Worm (Caenorhabditis elegans): Measurements from ENCODE around the gene F31D4.8.

The F31D4.8 gene

ce11 chrV:20824962-20825609 is 43.1 kb downstream of the F31D4.8 start, which contains the start of the genes gcy-22 and grl-14:
TSS of gene gcy-22 (minus strand) at chrV:20825062.
TSS of gene grl-14 (plus strand) at chrV:20825559.
- TF ChIP-seq F13H6.1 (tag; optimal IDR thresholded peaks at IDR 0.05) (no peak), elt-2 (tag; optimal IDR thresholded peaks at IDR 0.05) (no peak), ama-1 (optimal IDR thresholded peaks at IDR 0.05) (no peak), hlh-8 (tag; optimal IDR thresholded peaks at IDR 0.05) (no peak), unc-55 (GFP tag; optimal IDR thresholded peaks at IDR 0.05) (no peak), unc-86 (tag; optimal IDR thresholded peaks at IDR 0.05) (no peak), odd-2 (tag; optimal IDR thresholded peaks at IDR 0.05) (no peak), ttx-3 (tag; optimal IDR thresholded peaks at IDR 0.05) (no peak), elt-4 (tag; optimal IDR thresholded peaks at IDR 0.05) (no peak), gmeb-2 (tag; optimal IDR thresholded peaks at IDR 0.05) (no peak), K02D7.2 (tag; optimal IDR thresholded peaks at IDR 0.05) (no peak), pag-3 (tag; optimal IDR thresholded peaks at IDR 0.05; ENCODE audit: borderline replicate concordance) (no peak), unc-3 (GFP tag; conservative IDR thresholded peaks at IDR 0.05) (no peak), unc-3 (tag; optimal IDR thresholded peaks at IDR 0.05) (no peak), ceh-45 (GFP tag; IDR thresholded peaks at IDR 0.05) (no peak), pax-1 (tag; optimal IDR thresholded peaks at IDR 0.05) (no peak), ztf-16 (tag; optimal IDR thresholded peaks at IDR 0.05) (no peak), che-1 (tag; optimal IDR thresholded peaks at IDR 0.05) (no peak), ceh-18 (tag; optimal IDR thresholded peaks at IDR 0.05) (no peak), ceh-19 (GFP tag; optimal IDR thresholded peaks at IDR 0.05) (no peak), tbx-7 (tag; optimal IDR thresholded peaks at IDR 0.05) (no peak)

- TF ChIP-seq fax-1 (tag; optimal IDR thresholded peaks at IDR 0.05) (no peak), unc-55 (GFP tag; optimal IDR thresholded peaks at IDR 0.05) (no peak), elt-4 (tag; optimal IDR thresholded peaks at IDR 0.05) (no peak), ztf-16 (tag; optimal IDR thresholded peaks at IDR 0.05) (no peak), K09A11.1 (tag; optimal IDR thresholded peaks at IDR 0.05; ENCODE audit: insufficient read depth) (no peak), nhr-232 (tag; optimal IDR thresholded peaks at IDR 0.05) (no peak), ceh-14 (tag; optimal IDR thresholded peaks at IDR 0.05) (no peak), ama-1 (optimal IDR thresholded peaks at IDR 0.05) (no peak), T23F11.4 (GFP tag; optimal IDR thresholded peaks at IDR 0.05) (no peak), odd-2 (tag; optimal IDR thresholded peaks at IDR 0.05) (no peak), npax-4 (tag; optimal IDR thresholded peaks at IDR 0.05) (no peak), dmd-4 (tag; optimal IDR thresholded peaks at IDR 0.05; ENCODE audit: borderline replicate concordance) (no peak)
Measured at ce11 chrV:20820033-20820432, 48.2 kb downstream of the F31D4.8 start, which contains the start of gene T03D8.6. TSS of gene T03D8.6 (minus strand) at chrV:20820330.

All from whole organism, late embryonic.